Worm (Caenorhabditis elegans): Measurements from ENCODE around the gene C29E4.14.
"Not testable (repeated sequence)": the region's sequence is repeated elsewhere in the genome, so short reads cannot be mapped to it uniquely, and the experiment has no call there.

DNA sequence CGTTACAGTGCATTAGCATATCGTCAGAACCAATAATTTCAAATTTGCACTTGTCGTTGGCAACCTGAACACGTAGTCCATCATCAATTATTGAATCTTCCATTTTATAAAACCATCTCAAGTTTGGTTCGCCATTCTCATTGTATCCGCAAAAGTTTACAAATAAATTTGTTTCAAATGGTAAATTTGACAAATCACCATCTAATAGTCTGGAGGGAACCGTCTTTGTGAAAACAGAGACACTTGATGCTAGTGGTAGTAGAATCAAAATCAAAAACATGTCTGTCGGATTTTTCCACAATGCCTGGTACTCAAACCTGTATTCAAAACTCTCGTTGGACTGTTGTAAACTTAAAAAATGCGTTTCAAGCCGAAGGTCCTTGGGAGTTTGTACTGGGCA, 44.4 kb downstream of the C29E4.14 start, which contains the start of gene F54H12.2:
- TF ChIP-seq W03F9.2, him-1, dao-5 (tag; optimal IDR thresholded peaks at IDR 0.05): not testable (repeated sequence)
